Fruit fly (Drosophila melanogaster) whole organism, embryonic: ENCODE measurements around the gene Aps.

Experiments used
- B-H1 ChIP-seq: fragments of 200-800 bp; sonication (Bioruptor generic); IDR thresholded peaks from 3 replicates; pipeline ENCODE4 v1.3.6; 2022; ENCODE audit warnings: missing biosample characterization, missing genetic modification characterization
- CG18764 ChIP-seq: fragments of 200-800 bp; sonication (Bioruptor generic); optimal IDR thresholded peaks from 3 replicates; lab custom pipeline; 2016; ENCODE audit warnings: missing biosample characterization, missing genetic modification characterization
- CG3163 ChIP-seq: fragments of 200-800 bp; sonication (Bioruptor generic); optimal IDR thresholded peaks from 3 replicates; lab custom pipeline; 2016; ENCODE audit warnings: missing biosample characterization, missing genetic modification characterization
- bab2 ChIP-seq: fragments of 200-800 bp; sonication (Bioruptor generic); optimal IDR thresholded peaks from 2 replicates; lab custom pipeline; 2016; ENCODE audit warnings: missing biosample characterization, missing genetic modification characterization
- kni ChIP-seq: fragments of 200-800 bp; sonication (Bioruptor generic); optimal IDR thresholded peaks from 3 replicates; lab custom pipeline; 2017; ENCODE audit warnings: mild to moderate bottlenecking, missing biosample characterization, missing genetic modification reagents, missing genetic modification characterization
- sr ChIP-seq: fragments of 200-800 bp; sonication (Bioruptor generic); IDR thresholded peaks from 3 replicates; pipeline ENCODE4 v1.3.6; 2022; ENCODE audit warnings: missing biosample characterization, missing genetic modification characterization
- wdn ChIP-seq: fragments of 200-800 bp; sonication (Bioruptor generic); IDR thresholded peaks from 2 replicates; pipeline ENCODE4 v1.3.6; 2022; ENCODE audit warnings: missing biosample characterization, missing genetic modification characterization

DNA sequence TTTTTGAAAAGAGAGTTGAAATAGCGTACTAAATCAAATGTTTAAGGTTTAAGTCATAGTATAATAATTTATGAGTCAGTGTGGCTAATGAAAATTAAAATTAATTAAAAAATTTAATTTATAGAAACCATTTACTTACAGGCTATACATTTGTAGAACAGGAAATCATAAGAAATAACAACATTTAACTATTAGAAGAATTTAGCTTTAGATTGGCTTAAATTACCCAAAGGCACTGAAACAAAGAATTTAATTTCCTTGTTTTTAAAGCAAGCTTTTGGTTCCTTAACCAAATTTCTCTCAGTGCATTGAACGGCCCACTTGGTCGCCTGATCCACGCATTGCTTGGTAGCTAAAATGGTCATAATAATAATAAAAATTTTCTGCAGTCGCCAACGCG lies 4.5 kb upstream of the Aps start:
- no peak for TF ChIP-seq kni (GFP tag; lab: Kevin White, UChicago)
- TF ChIP-seq CG18764 (GFP tag; lab: Kevin White, UChicago), result no peak
- TF ChIP-seq sr (GFP tag; lab: Robert Waterston, UW), result no peak
- TF ChIP-seq CG3163 (GFP tag; lab: Kevin White, UChicago), result no peak
- no peak for TF ChIP-seq bab2 (GFP tag; lab: Kevin White, UChicago)
- TF ChIP-seq wdn, result no peak
- no peak for TF ChIP-seq B-H1 (GFP tag; lab: Robert Waterston, UW)
